Fruit fly (Drosophila melanogaster) whole organism, embryonic: ENCODE data around the gene CG16903.
A peak's percentile ranks its signal among the peaks of the same experiment; 100 is the strongest.

Experiments
- Antp ChIP-seq: fragments of 200-800 bp; sonication (Bioruptor generic); optimal IDR thresholded peaks from 3 replicates; lab custom pipeline; 2016; ENCODE audit warnings: missing biosample characterization, missing genetic modification characterization
- CG10209 ChIP-seq: fragments of 200-800 bp; sonication (Bioruptor generic); optimal IDR thresholded peaks from 3 replicates; lab custom pipeline; 2017; ENCODE audit warnings: missing biosample characterization, mild to moderate bottlenecking, missing genetic modification characterization, missing genetic modification reagents
- CG11247 ChIP-seq: fragments of 200-800 bp; sonication (Bioruptor generic); IDR thresholded peaks from 2 replicates; pipeline ENCODE4 v1.3.6; 2022; ENCODE audit warnings: missing biosample characterization, missing genetic modification characterization
- CG12071 ChIP-seq: fragments of 200-800 bp; sonication (Bioruptor generic); optimal IDR thresholded peaks from 3 replicates; lab custom pipeline; 2018; ENCODE audit warnings: missing biosample characterization, mild to moderate bottlenecking, missing genetic modification characterization
- CG12659 ChIP-seq: fragments of 200-800 bp; sonication (Bioruptor generic); optimal IDR thresholded peaks from 3 replicates; lab custom pipeline; 2017; ENCODE audit warnings: mild to moderate bottlenecking, missing biosample characterization, missing genetic modification reagents, missing genetic modification characterization
- CG15073 ChIP-seq: fragments of 200-800 bp; sonication (Bioruptor generic); optimal IDR thresholded peaks from 2 replicates; lab custom pipeline; 2016; ENCODE audit warnings: missing biosample characterization, missing genetic modification characterization
- CG15514 ChIP-seq: fragments of 200-800 bp; sonication (Bioruptor generic); optimal IDR thresholded peaks from 3 replicates; lab custom pipeline; 2017; ENCODE audit warnings: missing biosample characterization, missing genetic modification characterization, mild to moderate bottlenecking, moderate library complexity, missing genetic modification reagents
- CG16813 ChIP-seq: fragments of 200-800 bp; sonication (Bioruptor generic); IDR thresholded peaks from 3 replicates; pipeline ENCODE4 v1.3.6; 2022; ENCODE audit warnings: missing biosample characterization, missing genetic modification characterization; ENCODE audit not compliant: partially characterized antibody
- CG2120 ChIP-seq: fragments of 200-800 bp; sonication (Bioruptor generic); optimal IDR thresholded peaks from 3 replicates; lab custom pipeline; 2016; ENCODE audit warnings: missing biosample characterization, missing genetic modification characterization
- CG34376 ChIP-seq: fragments of 200-800 bp; sonication (Bioruptor generic); optimal IDR thresholded peaks from 2 replicates; lab custom pipeline; 2018; ENCODE audit warnings: missing biosample characterization, mild to moderate bottlenecking, missing genetic modification characterization
- CG3838 ChIP-seq: fragments of 200-800 bp; sonication (Bioruptor generic); optimal IDR thresholded peaks from 3 replicates; lab custom pipeline; 2016; ENCODE audit warnings: missing biosample characterization, missing genetic modification characterization
- CG4730 ChIP-seq: fragments of 200-800 bp; sonication (Bioruptor generic); IDR thresholded peaks from 2 replicates; pipeline ENCODE4 v1.3.6; 2022; ENCODE audit warnings: missing biosample characterization, missing genetic modification characterization
- CG6765 ChIP-seq: fragments of 200-800 bp; sonication (Bioruptor generic); optimal IDR thresholded peaks from 3 replicates; lab custom pipeline; 2017; ENCODE audit warnings: missing biosample characterization, mild to moderate bottlenecking, missing genetic modification characterization
- CG7786 ChIP-seq: fragments of 200-800 bp; sonication (Bioruptor generic); optimal IDR thresholded peaks from 2 replicates; lab custom pipeline; 2016; ENCODE audit warnings: missing biosample characterization, missing genetic modification characterization
- CG7839 ChIP-seq: fragments of 200-800 bp; sonication (Bioruptor generic); optimal IDR thresholded peaks from 3 replicates; lab custom pipeline; 2018; ENCODE audit warnings: missing biosample characterization, mild to moderate bottlenecking, missing genetic modification characterization, moderate library complexity
- CG8281 ChIP-seq: fragments of 200-800 bp; sonication (Bioruptor generic); optimal IDR thresholded peaks from 2 replicates; lab custom pipeline; 2018; ENCODE audit warnings: missing biosample characterization, mild to moderate bottlenecking, missing genetic modification characterization, moderate library complexity
- CHES-1-like ChIP-seq: fragments of 200-800 bp; sonication (Bioruptor generic); optimal IDR thresholded peaks from 2 replicates; lab custom pipeline; 2016; ENCODE audit warnings: missing biosample characterization, missing genetic modification characterization
- CrebB ChIP-seq: fragments of 200-800 bp; sonication (Bioruptor generic); optimal IDR thresholded peaks from 3 replicates; lab custom pipeline; 2018; ENCODE audit warnings: missing biosample characterization, mild to moderate bottlenecking, missing genetic modification characterization
- Doc3 ChIP-seq: fragments of 200-800 bp; sonication (Bioruptor generic); IDR thresholded peaks from 3 replicates; pipeline ENCODE4 v1.3.6; 2022; ENCODE audit warnings: missing biosample characterization, missing genetic modification characterization; ENCODE audit not compliant: partially characterized antibody
- Drgx ChIP-seq: fragments of 200-800 bp; sonication (Bioruptor generic); IDR thresholded peaks from 2 replicates; pipeline ENCODE4 v1.3.6; 2022; ENCODE audit warnings: missing biosample characterization, missing genetic modification characterization
- Hand ChIP-seq: fragments of 200-800 bp; sonication (Bioruptor generic); optimal IDR thresholded peaks from 2 replicates; lab custom pipeline; 2017; ENCODE audit warnings: mild to moderate bottlenecking, missing biosample characterization, missing genetic modification reagents, missing genetic modification characterization
- Mes4 ChIP-seq: fragments of 200-800 bp; sonication (Bioruptor generic); optimal IDR thresholded peaks from 2 replicates; lab custom pipeline; 2016; ENCODE audit warnings: missing biosample characterization, missing genetic modification characterization
- Nf-YB ChIP-seq: fragments of 200-800 bp; sonication (Bioruptor generic); optimal IDR thresholded peaks from 3 replicates; lab custom pipeline; 2019; ENCODE audit warnings: missing biosample characterization, mild to moderate bottlenecking, missing genetic modification characterization, moderate library complexity
- Opbp ChIP-seq: fragments of 200-800 bp; sonication (Bioruptor generic); IDR thresholded peaks from 3 replicates; pipeline ENCODE4 v1.3.6; 2022; ENCODE audit warnings: missing biosample characterization, missing genetic modification characterization; ENCODE audit not compliant: partially characterized antibody
- Ssrp ChIP-seq: fragments of 200-800 bp; sonication (Bioruptor generic); optimal IDR thresholded peaks from 2 replicates; lab custom pipeline; 2018; ENCODE audit warnings: missing biosample characterization, mild to moderate bottlenecking, missing genetic modification characterization, moderate library complexity
- Tbp ChIP-seq: fragments of >200 bp; optimal IDR thresholded peaks from 2 replicates; lab custom pipeline; 2018; ENCODE audit warnings: missing biosample characterization, missing genetic modification characterization
- Usf ChIP-seq: fragments of 200-800 bp; sonication (Bioruptor generic); optimal IDR thresholded peaks from 2 replicates; lab custom pipeline; 2017; ENCODE audit warnings: missing genotype, missing biosample characterization, missing genetic modification characterization
- Xrp1 ChIP-seq: fragments of 200-800 bp; sonication (Bioruptor generic); IDR thresholded peaks from 2 replicates; pipeline ENCODE4 v1.3.6; 2022; ENCODE audit warnings: missing biosample characterization, missing genetic modification characterization
- ac ChIP-seq: fragments of 200-800 bp; sonication (Bioruptor generic); optimal IDR thresholded peaks from 3 replicates; lab custom pipeline; 2017; ENCODE audit warnings: missing biosample characterization, mild to moderate bottlenecking, missing genetic modification characterization
- cas ChIP-seq: fragments of 200-800 bp; sonication (Bioruptor generic); IDR thresholded peaks from 2 replicates; pipeline ENCODE4 v1.3.6; 2022; ENCODE audit warnings: missing biosample characterization, missing genetic modification characterization
- cg ChIP-seq: fragments of 200-800 bp; sonication (Bioruptor generic); optimal IDR thresholded peaks from 3 replicates; lab custom pipeline; 2019; ENCODE audit warnings: missing biosample characterization, mild to moderate bottlenecking, missing genetic modification characterization, moderate library complexity
- chif ChIP-seq, 2 experiments: fragments of 200-800 bp; sonication (Bioruptor generic); optimal IDR thresholded peaks; 3 replicates each; lab custom pipeline; 2016; ENCODE audit warnings: missing biosample characterization in 2 of 2, missing genetic modification characterization in 2 of 2
- lola ChIP-seq, 3 experiments: fragments of >200 bp in 2 of 3; fragments of 200-800 bp in 1 of 3; sonication (Bioruptor generic) in 1 of 3; optimal IDR thresholded peaks; 2 replicates each; lab custom pipeline; 2017 to 2019; ENCODE audit warnings: missing biosample characterization in 3 of 3, missing genetic modification characterization in 3 of 3, mild to moderate bottlenecking in 1 of 3, moderate library complexity in 1 of 3
- phol ChIP-seq: fragments of 200-800 bp; sonication (Bioruptor generic); optimal IDR thresholded peaks from 3 replicates; lab custom pipeline; 2018; ENCODE audit warnings: missing biosample characterization, mild to moderate bottlenecking, missing genetic modification characterization, moderate library complexity
- pita ChIP-seq: fragments of 200-800 bp; sonication (Bioruptor generic); optimal IDR thresholded peaks from 2 replicates; lab custom pipeline; 2017; ENCODE audit warnings: missing biosample characterization, mild to moderate bottlenecking, missing genetic modification characterization
- pum ChIP-seq: fragments of 200-800 bp; sonication (Bioruptor generic); optimal IDR thresholded peaks from 2 replicates; lab custom pipeline; 2016; ENCODE audit warnings: missing biosample characterization, missing genetic modification characterization
- repo ChIP-seq: fragments of 200-800 bp; sonication (Bioruptor generic); optimal IDR thresholded peaks from 2 replicates; lab custom pipeline; 2016; ENCODE audit warnings: missing biosample characterization, missing genetic modification characterization
- tin ChIP-seq: fragments of 200-800 bp; sonication (Bioruptor generic); optimal IDR thresholded peaks from 3 replicates; lab custom pipeline; 2016; ENCODE audit warnings: missing biosample characterization, missing genetic modification characterization
- tio ChIP-seq: fragments of 200-800 bp; sonication (Bioruptor generic); optimal IDR thresholded peaks from 2 replicates; lab custom pipeline; 2017; ENCODE audit warnings: missing biosample characterization, missing genetic modification characterization, inconsistent platforms
- vvl ChIP-seq: fragments of 200-800 bp; sonication (Bioruptor generic); IDR thresholded peaks from 2 replicates; pipeline ENCODE4 v1.3.6; 2022; ENCODE audit warnings: missing biosample characterization, missing genetic modification characterization
- wdn ChIP-seq: fragments of 200-800 bp; sonication (Bioruptor generic); IDR thresholded peaks from 2 replicates; pipeline ENCODE4 v1.3.6; 2022; ENCODE audit warnings: missing biosample characterization, missing genetic modification characterization

The CG16903 gene

dm6 chrX:2071878-2072817 is 8.1 kb downstream of the CG16903 start, which contains the start of gene Rtca (continued):
- TF ChIP-seq pita (GFP tag; lab: Kevin White, UChicago) (no peak), Xrp1 (peak; percentile 72), Hand (GFP tag; lab: Kevin White, UChicago) (peak; percentile 80), CrebB (tag; lab: Kevin White, UChicago) (no peak), tin (GFP tag; lab: Kevin White, UChicago) (peak; percentile 52), Antp (peak; percentile 78), CG6765 (GFP tag; lab: Kevin White, UChicago) (peak; percentile 58), pum (GFP tag; lab: Kevin White, UChicago) (peak; percentile 45), CG7839 (tag; lab: Kevin White, UChicago) (peak; percentile 80), CG3838 (GFP tag; lab: Kevin White, UChicago) (no peak), Ssrp (tag; lab: Kevin White, UChicago) (peak; percentile 47), cg (GFP tag; lab: Kevin White, UChicago) (peak; percentile 63), chif (GFP tag; optimal IDR thresholded peaks at IDR 0.05; lab: Kevin White, UChicago) (peak; percentile 33 to 44), tio (GFP tag; lab: Kevin White, UChicago) (no peak), cas (GFP tag; lab: Robert Waterston, UW) (no peak), Tbp (GFP tag; lab: Kevin White, UChicago) (no peak), phol (peak; percentile 66), repo (GFP tag; lab: Kevin White, UChicago) (peak; percentile 47), CG7786 (GFP tag; lab: Kevin White, UChicago) (peak; percentile 74), CG16813 (GFP tag; lab: Robert Waterston, UW) (no peak), CG12659 (peak; percentile 80), Nf-YB (GFP tag; lab: Kevin White, UChicago) (peak; percentile 19), Doc3 (GFP tag; lab: Robert Waterston, UW) (no peak), wdn (GFP tag; lab: Robert Waterston, UW) (peak; percentile 56), Mes4 (GFP tag; lab: Kevin White, UChicago) (peak; percentile 45), Usf (GFP tag; lab: Kevin White, UChicago) (peak; percentile 18), Drgx (peak; percentile 89), CG15073 (GFP tag; lab: Kevin White, UChicago) (no peak), CG4730 (GFP tag; lab: Robert Waterston, UW) (no peak), ac (GFP tag; lab: Kevin White, UChicago) (no peak), CG34376 (GFP tag; lab: Kevin White, UChicago) (peak; percentile 37), CG2120 (GFP tag; lab: Kevin White, UChicago) (peak; percentile 85), CG10209 (GFP tag; lab: Kevin White, UChicago) (peak; percentile 66), Opbp (GFP tag; lab: Robert Waterston, UW) (no peak), CG12071 (GFP tag; lab: Kevin White, UChicago) (peak; percentile 59), lola (GFP tag; optimal IDR thresholded peaks at IDR 0.05; lab: Kevin White, UChicago) (peak in 1 of 3 experiments; percentile 41), CG8281 (tag; lab: Kevin White, UChicago) (peak; percentile 18), CG11247 (peak; percentile 62; the same call in 1 of the 2 replicates), CHES-1-like (GFP tag; lab: Kevin White, UChicago) (peak; percentile 43), CG15514 (peak; percentile 73), vvl (peak; percentile 78)
